Worm (Caenorhabditis elegans): ENCODE data around the gene F20D6.10.

Gene F20D6.10

DNA sequence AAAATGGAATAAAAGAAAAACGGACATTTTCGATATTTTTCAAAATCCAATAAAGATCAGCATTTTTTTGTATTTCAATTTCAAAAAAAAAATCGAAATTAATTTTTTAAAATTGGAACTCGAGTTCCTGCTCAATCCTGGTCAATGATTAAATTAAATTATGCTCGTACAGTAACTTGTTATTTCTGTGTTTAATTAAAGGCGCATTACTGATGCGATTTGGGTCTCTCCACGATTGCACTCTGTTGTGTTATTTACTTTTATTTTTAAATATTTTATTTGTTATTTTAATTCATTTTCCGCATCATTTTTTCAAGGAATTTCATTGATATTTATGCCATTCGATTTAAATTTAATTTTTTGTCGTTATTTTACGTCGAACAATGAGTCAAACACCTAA is 17.5 kb downstream of the F20D6.10 start:
- TF ChIP-seq ceh-28 (tag; optimal IDR thresholded peaks at IDR 0.05) (no peak), lir-3 (tag; optimal IDR thresholded peaks at IDR 0.05) (no peak), lin-1 (GFP tag; IDR thresholded peaks at IDR 0.05) (no peak), pha-4 (GFP tag; IDR thresholded peaks at IDR 0.05) (no peak), pha-4 (tag; optimal IDR thresholded peaks at IDR 0.05) (no peak), duxl-1 (tag; optimal IDR thresholded peaks at IDR 0.05; ENCODE audit: poor library complexity) (no peak), D1046.2 (GFP tag; IDR thresholded peaks at IDR 0.05) (no peak), Y75B8A.6 (GFP tag; IDR thresholded peaks at IDR 0.05) (no peak), lin-15B (tag; optimal IDR thresholded peaks at IDR 0.05) (no peak), gei-8 (GFP tag; optimal IDR thresholded peaks at IDR 0.05) (no peak), dpl-1 (GFP tag; optimal IDR thresholded peaks at IDR 0.05) (no peak)

DNA sequence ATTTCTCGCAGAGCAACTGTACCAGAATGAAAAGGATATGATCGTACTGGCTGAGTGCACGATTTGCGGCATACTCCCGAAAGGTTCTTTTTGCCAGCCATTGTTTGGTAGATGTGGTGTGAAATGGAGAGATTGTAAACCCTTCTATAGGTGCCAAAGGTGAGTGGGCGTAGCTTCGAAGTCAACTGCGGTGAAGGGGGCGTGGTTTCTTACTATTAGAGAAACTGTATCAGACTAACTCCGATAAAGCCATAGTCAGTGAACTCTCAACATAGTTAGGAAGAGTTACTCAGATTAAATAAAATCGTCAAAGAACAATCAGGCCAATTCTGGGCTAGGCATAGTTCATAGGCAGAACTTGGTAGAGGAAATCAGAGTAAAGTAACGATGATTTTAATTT is 18.4 kb downstream of the F20D6.10 start, which contains the start of gene F20D6.9:
TSS of gene F20D6.9 (minus strand) at position 101 of the 400 bp plus-strand sequence.
- TF ChIP-seq spr-3 (GFP tag; optimal IDR thresholded peaks at IDR 0.05) (no peak), skn-1 (tag; optimal IDR thresholded peaks at IDR 0.05) (no peak), ctbp-1 (GFP tag; IDR thresholded peaks at IDR 0.05) (no peak), D1046.2 (GFP tag; IDR thresholded peaks at IDR 0.05) (no peak), ceh-82 (tag; optimal IDR thresholded peaks at IDR 0.05) (no peak), aha-1 (tag) (peak; percentile 26), duxl-1 (tag; optimal IDR thresholded peaks at IDR 0.05; ENCODE audit: poor library complexity) (no peak), arid-1 (GFP tag; conservative IDR thresholded peaks at IDR 0.05) (no peak)

DNA sequence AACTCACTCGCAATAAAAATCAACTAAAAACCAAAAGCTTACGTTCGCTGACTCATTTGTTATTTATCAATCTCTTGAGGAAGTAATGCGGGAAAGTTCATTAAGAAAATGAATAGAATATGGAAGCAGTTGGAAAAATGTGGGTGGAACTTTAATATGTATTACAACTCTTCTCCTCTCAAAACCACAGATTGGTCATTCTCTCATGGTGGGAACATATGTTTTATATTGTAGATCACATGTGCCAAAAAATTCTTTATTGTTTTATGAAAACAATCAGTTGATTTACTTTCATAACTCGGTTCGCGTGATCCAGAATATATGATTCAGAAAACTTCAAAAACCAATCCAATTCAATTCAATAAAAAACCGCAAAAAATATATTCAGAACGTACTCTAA is 24.1 kb downstream of the F20D6.10 start:
- TF ChIP-seq R02D3.7 (tag; optimal IDR thresholded peaks at IDR 0.05) (no peak), nhr-76 (tag; optimal IDR thresholded peaks at IDR 0.05) (no peak)

DNA sequence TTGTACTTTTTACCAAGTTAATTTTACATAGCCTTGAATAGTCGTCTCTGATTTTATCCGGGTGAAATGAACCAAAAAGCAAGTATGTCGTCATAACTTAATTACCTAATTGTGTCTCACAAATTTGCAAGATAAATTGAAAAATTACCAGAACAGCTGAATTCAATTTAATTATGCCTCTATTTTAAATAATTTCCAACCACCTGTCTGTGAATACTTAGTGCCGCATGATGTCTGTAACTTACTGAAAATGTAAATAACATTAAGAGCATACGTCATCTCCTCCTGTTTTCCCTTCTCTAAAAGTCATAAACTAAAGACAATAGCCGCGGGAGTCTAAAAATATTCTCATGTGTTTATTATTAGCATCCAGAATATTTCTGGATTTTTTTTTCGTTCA is 25.4 kb downstream of the F20D6.10 start:
- TF ChIP-seq nhr-41 (GFP tag; IDR thresholded peaks at IDR 0.05): no peak
- TF ChIP-seq mxl-3 (GFP tag; optimal IDR thresholded peaks at IDR 0.05): no peak
- no peak for TF ChIP-seq ztf-7 (tag; optimal IDR thresholded peaks at IDR 0.05)
- no peak for TF ChIP-seq dve-1 (tag; optimal IDR thresholded peaks at IDR 0.05; ENCODE audit: insufficient read depth)
- TF ChIP-seq mep-1 (tag; optimal IDR thresholded peaks at IDR 0.05): no peak
- no peak for TF ChIP-seq dmd-6 (GFP tag; IDR thresholded peaks at IDR 0.05)
- no peak for TF ChIP-seq egl-43 (GFP tag; IDR thresholded peaks at IDR 0.05)
- TF ChIP-seq F26F4.8 (GFP tag; conservative IDR thresholded peaks at IDR 0.05): no peak

DNA sequence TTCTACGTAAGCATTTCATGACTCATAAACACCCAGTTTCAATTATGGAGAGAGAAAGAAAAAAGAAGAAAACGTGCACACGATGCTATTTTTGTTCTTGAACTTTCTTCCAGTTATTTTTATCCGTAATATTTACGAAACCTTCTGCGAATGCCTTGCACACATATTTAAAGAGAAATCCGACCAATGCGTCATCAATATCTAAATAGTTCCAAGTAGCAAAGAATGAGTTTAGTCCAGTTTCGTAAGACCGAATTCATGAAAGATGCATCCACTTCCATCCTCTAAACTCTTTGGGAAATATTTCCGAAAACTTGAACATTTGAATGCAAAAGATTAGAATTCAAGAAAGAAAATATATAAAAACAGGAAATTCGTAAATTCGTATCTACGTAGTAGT is 26.6 kb downstream of the F20D6.10 start:
- peak; percentile 99 for TF ChIP-seq aha-1 (tag)
- TF ChIP-seq attf-4 (tag; optimal IDR thresholded peaks at IDR 0.05): no peak
- no peak for TF ChIP-seq unc-62 (GFP tag; optimal IDR thresholded peaks at IDR 0.05 in 1 of 2)
- no peak for TF ChIP-seq unc-62 (tag; optimal IDR thresholded peaks at IDR 0.05)

DNA sequence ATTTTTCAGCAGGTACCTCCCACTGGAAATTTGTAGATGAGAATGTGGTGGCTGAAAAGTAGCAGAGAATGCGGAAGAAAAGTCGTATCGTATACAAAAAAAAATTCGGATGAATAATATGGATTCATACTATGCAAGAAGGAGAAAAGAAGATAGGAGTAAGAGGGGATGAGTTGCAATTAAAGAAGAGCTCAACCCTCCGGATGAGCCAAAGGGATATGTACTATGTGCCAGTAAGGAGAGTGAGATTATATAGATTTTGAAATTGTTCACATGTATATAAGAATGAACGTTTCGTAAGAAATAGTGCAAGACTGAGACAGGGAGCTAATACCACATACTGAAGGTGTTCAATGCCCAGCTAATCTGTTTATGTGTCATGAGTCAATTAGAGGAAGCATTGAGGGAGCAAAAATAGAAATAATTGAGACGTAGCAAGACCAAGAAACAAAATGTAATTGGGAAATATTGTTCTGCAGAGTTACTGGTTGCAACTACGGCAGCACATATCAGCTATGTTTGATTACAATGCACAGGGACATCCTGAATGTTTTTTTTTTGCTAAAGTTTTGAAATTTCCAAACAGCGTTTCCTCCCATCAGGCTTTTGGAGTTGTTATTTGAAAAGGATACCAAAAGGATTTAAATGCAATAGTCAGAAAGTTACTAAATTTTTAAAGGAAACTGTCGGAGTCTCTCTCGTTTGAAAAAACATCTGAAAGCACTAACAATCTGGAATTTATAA is 27.3 kb downstream of the F20D6.10 start, which contains the start of gene F20D6.8:
TSS of gene F20D6.8 (minus strand) at position 51 of the 744 bp plus-strand sequence.
- TF ChIP-seq rbr-2 (tag; optimal IDR thresholded peaks at IDR 0.05) (no peak), unc-62 (GFP tag; optimal IDR thresholded peaks at IDR 0.05 in 1 of 2) (peak in 1 of 2 experiments; percentile 92), unc-62 (tag; optimal IDR thresholded peaks at IDR 0.05) (no peak)

All from whole organism, L4 larva.